Worm (Caenorhabditis elegans) whole organism, young adult: Measurements from ENCODE around the gene lido-8.

Experiments used
- F57A8.1 ChIP-seq: fragments of 200-800 bp; sonication (Bioruptor generic); optimal IDR thresholded peaks from 2 replicates; lab custom pipeline; 2018; ENCODE audit warnings: mild to moderate bottlenecking, missing genetic modification characterization, moderate library complexity, missing compliant biosample characterization
- F57C9.4 ChIP-seq: sonication (generic microtip); optimal IDR thresholded peaks from 2 replicates; lab custom pipeline; 2017; ENCODE audit warnings: mild to moderate bottlenecking, missing genetic modification characterization, missing compliant biosample characterization
- ama-1 ChIP-seq, 3 experiments: fragments of 150-350 bp in 1 of 3; sonication (generic microtip) in 2 of 3; optimal IDR thresholded peaks; 2 replicates each; lab custom pipeline; 2014 to 2018; ENCODE audit warnings: missing biosample characterization in 2 of 3, missing genetic modification characterization in 2 of 3, missing genetic modification reagents in 2 of 3
- gei-17 ChIP-seq: fragments of 200-800 bp; sonication (Bioruptor generic); optimal IDR thresholded peaks from 2 replicates; lab custom pipeline; 2018; ENCODE audit warnings: mild to moderate bottlenecking, missing genetic modification characterization, missing compliant biosample characterization
- hlh-26 ChIP-seq: fragments of 200-800 bp; sonication (Bioruptor generic); conservative IDR thresholded peaks from 2 replicates; pipeline ENCODE4 v1.3.6; 2022; ENCODE audit warnings: missing genetic modification reagents, missing genetic modification characterization, missing compliant biosample characterization
- let-607 ChIP-seq, 2 experiments: fragments of 200-800 bp in 1 of 2; sonication (Bioruptor generic) in 1 of 2; sonication (generic microtip) in 1 of 2; optimal IDR thresholded peaks; 2 replicates each; lab custom pipeline; 2016 to 2018; ENCODE audit warnings: mild to moderate bottlenecking in 2 of 2, missing compliant biosample characterization in 2 of 2, missing genetic modification characterization in 2 of 2, moderate library complexity in 2 of 2, missing genotype in 1 of 2
- nhr-179 ChIP-seq: sonication (generic microtip); optimal IDR thresholded peaks from 2 replicates; lab custom pipeline; 2016; ENCODE audit warnings: mild to moderate bottlenecking, missing genetic modification characterization, missing compliant biosample characterization
- somi-1 ChIP-seq: fragments of 200-800 bp; sonication (Bioruptor generic); optimal IDR thresholded peaks from 2 replicates; lab custom pipeline; 2018; ENCODE audit warnings: mild to moderate bottlenecking, missing genetic modification characterization, missing compliant biosample characterization

DNA sequence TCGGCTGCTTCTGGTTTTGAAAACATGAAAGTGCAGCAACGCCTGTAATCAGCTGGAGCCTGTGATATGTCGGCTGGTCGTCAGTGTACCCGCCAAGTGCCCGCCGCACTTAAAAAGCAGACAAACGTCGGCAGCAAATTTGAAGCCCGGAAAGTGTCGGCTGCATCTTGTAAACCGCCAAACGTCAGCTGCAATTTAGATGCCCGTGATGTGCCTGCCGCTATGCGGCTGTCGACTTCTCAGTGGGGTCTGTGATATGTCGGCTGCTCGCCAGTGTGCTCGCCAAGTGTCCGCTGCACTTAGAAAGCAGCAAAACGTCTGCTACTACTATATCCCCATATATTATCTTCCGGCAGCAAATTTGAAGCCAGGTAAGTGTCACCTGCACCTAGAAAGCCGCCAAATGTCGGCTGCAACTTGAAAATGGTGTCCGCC lies 9.7 kb upstream of the lido-8 start:
- TF ChIP-seq F57A8.1 (peak; percentile 37), F57C9.4 (tag; lab: Kevin White, UChicago) (no peak), nhr-179 (tag; lab: Kevin White, UChicago) (no peak), hlh-26 (GFP tag; lab: Robert Waterston, UW) (no peak), somi-1 (GFP tag; lab: Kevin White, UChicago) (peak; percentile 33), let-607 (tag; optimal IDR thresholded peaks at IDR 0.05; lab: Kevin White, UChicago) (no peak), ama-1 (optimal IDR thresholded peaks at IDR 0.05; lab: Kevin White, UChicago) (no peak), ama-1 (GFP tag; optimal IDR thresholded peaks at IDR 0.05; lab: Kevin White, UChicago) (no peak), gei-17 (GFP tag; lab: Kevin White, UChicago) (no peak)
